Worm (Caenorhabditis elegans): ENCODE results near the gene clec-226.

clec-226 gene

ce11 chrV:13992017-13992416 lies 45.2 kb downstream of the clec-226 start:
- TF ChIP-seq lin-38 (GFP tag; IDR thresholded peaks at IDR 0.05) = peak; percentile 20; the same call in 1 of the 2 replicates

DNA sequence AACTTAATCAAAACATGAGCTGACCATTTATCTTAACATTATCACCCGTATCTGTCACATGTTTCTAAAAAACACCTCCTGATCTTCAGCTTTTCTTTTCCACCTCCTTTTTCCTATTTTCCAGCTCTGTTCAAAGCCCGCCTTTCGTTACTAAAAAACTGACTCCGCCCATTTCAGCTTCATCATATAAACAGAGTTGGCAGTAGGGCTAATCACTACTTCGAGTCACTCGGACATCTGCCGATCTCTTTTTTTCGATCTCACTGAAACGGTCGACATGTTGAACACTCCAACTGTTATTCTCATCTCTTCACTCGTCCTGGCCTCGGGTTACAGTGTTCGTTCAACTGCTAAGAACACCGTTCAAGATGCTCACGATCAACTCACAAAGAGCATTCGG lies 45.7 kb downstream of the clec-226 start, which contains the start of gene droe-4:
Gene droe-4 (plus strand): TSS at position 172 of the 400 bp plus-strand sequence.
- TF ChIP-seq snpc-4 (tag; optimal IDR thresholded peaks at IDR 0.05) (no peak), unc-62 (GFP tag; optimal IDR thresholded peaks at IDR 0.05 in 1 of 2) (peak in 1 of 2 experiments; percentile 56), unc-62 (tag; optimal IDR thresholded peaks at IDR 0.05) (no peak)

- TF ChIP-seq tag-97 (GFP tag; IDR thresholded peaks at IDR 0.05) = no peak
- no peak for TF ChIP-seq ceh-82 (tag; optimal IDR thresholded peaks at IDR 0.05)
- no peak for TF ChIP-seq rbr-2 (tag; optimal IDR thresholded peaks at IDR 0.05)
- TF ChIP-seq mdl-1 (tag; optimal IDR thresholded peaks at IDR 0.05) = no peak
- TF ChIP-seq tra-1 (GFP tag; IDR thresholded peaks at IDR 0.05) = no peak
- no peak for TF ChIP-seq spr-3 (GFP tag; optimal IDR thresholded peaks at IDR 0.05)
- TF ChIP-seq vab-7 (GFP tag; IDR thresholded peaks at IDR 0.05) = no peak
- no peak for TF ChIP-seq ceh-28 (tag; optimal IDR thresholded peaks at IDR 0.05)
- TF ChIP-seq R02D3.7 (tag; optimal IDR thresholded peaks at IDR 0.05) = no peak
- TF ChIP-seq jun-1 (tag; optimal IDR thresholded peaks at IDR 0.05) = no peak
- TF ChIP-seq fos-1 (tag; optimal IDR thresholded peaks at IDR 0.05) = no peak
- TF ChIP-seq ceh-62 (tag; optimal IDR thresholded peaks at IDR 0.05) = no peak
- no peak for TF ChIP-seq ctbp-1 (GFP tag; IDR thresholded peaks at IDR 0.05)
- TF ChIP-seq pqm-1 (tag; optimal IDR thresholded peaks at IDR 0.05) = no peak
- TF ChIP-seq ztf-11 (tag; optimal IDR thresholded peaks at IDR 0.05) = no peak
Measured at ce11 chrV:13993478-13993877, 46.7 kb downstream of the clec-226 start.
